Fruit fly (Drosophila melanogaster) whole organism, embryonic: ENCODE measurements around the gene STUB1.

Source experiments
- Aef1 ChIP-seq: fragments of 200-800 bp; sonication (Bioruptor generic); IDR thresholded peaks from 3 replicates; pipeline ENCODE4 v1.3.6; 2022; ENCODE audit warnings: missing biosample characterization, missing genetic modification characterization
- CG10147 ChIP-seq: fragments of 200-800 bp; sonication (Bioruptor generic); optimal IDR thresholded peaks from 2 replicates; lab custom pipeline; 2019; ENCODE audit warnings: missing biosample characterization, mild to moderate bottlenecking, missing genetic modification characterization, moderate library complexity
- CG10366 ChIP-seq: fragments of 200-800 bp; sonication (Bioruptor generic); IDR thresholded peaks from 2 replicates; pipeline ENCODE4 v1.3.6; 2022; ENCODE audit warnings: missing biosample characterization, missing genetic modification characterization
- CG11085 ChIP-seq: fragments of 200-800 bp; sonication (Bioruptor generic); IDR thresholded peaks from 2 replicates; pipeline ENCODE4 v1.3.6; 2022; ENCODE audit warnings: missing biosample characterization, missing genetic modification characterization
- CG12071 ChIP-seq: fragments of 200-800 bp; sonication (Bioruptor generic); optimal IDR thresholded peaks from 3 replicates; lab custom pipeline; 2018; ENCODE audit warnings: missing biosample characterization, mild to moderate bottlenecking, missing genetic modification characterization
- CG13894 ChIP-seq: fragments of 200-800 bp; sonication (Bioruptor generic); optimal IDR thresholded peaks from 3 replicates; lab custom pipeline; 2018; ENCODE audit warnings: missing biosample characterization, mild to moderate bottlenecking, missing genetic modification characterization, moderate library complexity
- CG15696 ChIP-seq: fragments of 200-800 bp; sonication (Bioruptor generic); optimal IDR thresholded peaks from 2 replicates; lab custom pipeline; 2019; ENCODE audit warnings: missing biosample characterization, mild to moderate bottlenecking, missing genetic modification characterization, moderate library complexity
- CG1602 ChIP-seq: fragments of 200-800 bp; sonication (Bioruptor generic); optimal IDR thresholded peaks from 3 replicates; lab custom pipeline; 2016; ENCODE audit warnings: missing biosample characterization, missing genetic modification characterization
- CG17186 ChIP-seq: fragments of 200-800 bp; sonication (Bioruptor generic); optimal IDR thresholded peaks from 3 replicates; lab custom pipeline; 2017; ENCODE audit warnings: missing biosample characterization, missing genetic modification reagents, missing genetic modification characterization
- CG4424 ChIP-seq: fragments of 200-800 bp; sonication (Bioruptor generic); optimal IDR thresholded peaks from 3 replicates; lab custom pipeline; 2016; ENCODE audit warnings: missing biosample characterization, missing genetic modification characterization
- CG6689 ChIP-seq: fragments of 200-800 bp; sonication (Bioruptor generic); IDR thresholded peaks from 2 replicates; pipeline ENCODE4 v1.3.6; 2022; ENCODE audit warnings: missing biosample characterization, missing genetic modification characterization
- CG7786 ChIP-seq: fragments of 200-800 bp; sonication (Bioruptor generic); optimal IDR thresholded peaks from 2 replicates; lab custom pipeline; 2016; ENCODE audit warnings: missing biosample characterization, missing genetic modification characterization
- CG9609 ChIP-seq: fragments of 200-800 bp; sonication (Bioruptor generic); optimal IDR thresholded peaks from 3 replicates; lab custom pipeline; 2016; ENCODE audit warnings: missing biosample characterization, missing genetic modification characterization
- D19B ChIP-seq: fragments of 200-800 bp; sonication (Bioruptor generic); optimal IDR thresholded peaks from 2 replicates; lab custom pipeline; 2017; ENCODE audit warnings: missing biosample characterization, mild to moderate bottlenecking, missing genetic modification characterization
- Dfd ChIP-seq, 2 experiments: fragments of >200 bp; optimal IDR thresholded peaks; 2 replicates each; lab custom pipeline; 2017; ENCODE audit warnings: missing biosample characterization in 2 of 2, missing genetic modification characterization in 2 of 2
- Dll ChIP-seq: fragments of 200-800 bp; sonication (Bioruptor generic); IDR thresholded peaks from 4 replicates; pipeline ENCODE4 v1.3.6; 2022; ENCODE audit warnings: missing biosample characterization, missing genetic modification characterization; ENCODE audit not compliant: partially characterized antibody
- ERR ChIP-seq: fragments of 200-800 bp; sonication (Bioruptor generic); optimal IDR thresholded peaks from 2 replicates; lab custom pipeline; 2016; ENCODE audit warnings: missing biosample characterization, missing genetic modification characterization
- Fer3 ChIP-seq: fragments of 200-800 bp; sonication (Bioruptor generic); optimal IDR thresholded peaks from 2 replicates; lab custom pipeline; 2018; ENCODE audit warnings: missing biosample characterization, mild to moderate bottlenecking, missing genetic modification characterization, moderate library complexity
- Gug ChIP-seq: fragments of 200-800 bp; sonication (Bioruptor generic); IDR thresholded peaks from 4 replicates; pipeline ENCODE4 v1.3.6; 2022; ENCODE audit warnings: missing biosample characterization, missing genetic modification characterization
- Rfx ChIP-seq: fragments of 200-800 bp; sonication (Bioruptor generic); IDR thresholded peaks from 2 replicates; pipeline ENCODE4 v1.3.6; 2022; ENCODE audit warnings: missing biosample characterization, missing genetic modification characterization
- Six4 ChIP-seq: fragments of 200-800 bp; sonication (Bioruptor generic); optimal IDR thresholded peaks from 2 replicates; lab custom pipeline; 2016; ENCODE audit warnings: missing biosample characterization, missing genetic modification characterization
- Sox102F ChIP-seq: fragments of 200-800 bp; sonication (Bioruptor generic); optimal IDR thresholded peaks from 2 replicates; lab custom pipeline; 2018; ENCODE audit warnings: missing biosample characterization, mild to moderate bottlenecking, missing genetic modification characterization, moderate library complexity
- Taf1 ChIP-seq: fragments of 200-800 bp; sonication (Bioruptor generic); IDR thresholded peaks from 2 replicates; pipeline ENCODE4 v1.3.6; 2022; ENCODE audit warnings: missing biosample characterization, missing genetic modification characterization
- ap ChIP-seq: fragments of 200-800 bp; sonication (Bioruptor generic); IDR thresholded peaks from 2 replicates; pipeline ENCODE4 v1.3.6; 2022; ENCODE audit warnings: missing biosample characterization, missing genetic modification characterization
- ara ChIP-seq: fragments of 200-800 bp; sonication (Bioruptor generic); IDR thresholded peaks from 2 replicates; pipeline ENCODE4 v1.3.6; 2022; ENCODE audit warnings: missing biosample characterization, missing genetic modification characterization
- ase ChIP-seq: fragments of 200-800 bp; sonication (Bioruptor generic); IDR thresholded peaks from 3 replicates; pipeline ENCODE4 v1.3.6; 2022; ENCODE audit warnings: missing biosample characterization, missing genetic modification characterization
- cad ChIP-seq: fragments of >200 bp; optimal IDR thresholded peaks from 2 replicates; lab custom pipeline; 2017; ENCODE audit warnings: missing biosample characterization, missing genetic modification characterization
- cas ChIP-seq: fragments of 200-800 bp; sonication (Bioruptor generic); IDR thresholded peaks from 2 replicates; pipeline ENCODE4 v1.3.6; 2022; ENCODE audit warnings: missing biosample characterization, missing genetic modification characterization
- dm ChIP-seq: fragments of 200-800 bp; sonication (Bioruptor generic); optimal IDR thresholded peaks from 3 replicates; lab custom pipeline; 2016; ENCODE audit warnings: missing biosample characterization, missing genetic modification characterization
- dmrt11E ChIP-seq: fragments of 200-800 bp; sonication (Bioruptor generic); optimal IDR thresholded peaks from 3 replicates; lab custom pipeline; 2018; ENCODE audit warnings: missing biosample characterization, mild to moderate bottlenecking, missing genetic modification characterization, moderate library complexity
- dpn ChIP-seq, 2 experiments: fragments of 200-800 bp; sonication (Bioruptor generic); optimal IDR thresholded peaks; 3 replicates each; lab custom pipeline; 2016; ENCODE audit warnings: missing biosample characterization in 2 of 2, missing genetic modification characterization in 2 of 2
- dysf ChIP-seq: fragments of 200-800 bp; sonication (Bioruptor generic); IDR thresholded peaks from 3 replicates; pipeline ENCODE4 v1.3.6; 2022; ENCODE audit warnings: missing biosample characterization, missing genetic modification characterization
- fd3F ChIP-seq: fragments of 200-800 bp; sonication (Bioruptor generic); optimal IDR thresholded peaks from 2 replicates; lab custom pipeline; 2018; ENCODE audit warnings: missing biosample characterization, mild to moderate bottlenecking, missing genetic modification characterization, moderate library complexity
- gcm ChIP-seq: fragments of 200-800 bp; sonication (Bioruptor generic); optimal IDR thresholded peaks from 2 replicates; lab custom pipeline; 2019; ENCODE audit warnings: missing biosample characterization, mild to moderate bottlenecking, missing genetic modification characterization, moderate library complexity
- grn ChIP-seq: fragments of 200-800 bp; sonication (Bioruptor generic); optimal IDR thresholded peaks from 3 replicates; lab custom pipeline; 2017; ENCODE audit warnings: missing biosample characterization, missing genetic modification characterization
- knrl ChIP-seq: fragments of 200-800 bp; sonication (Bioruptor generic); IDR thresholded peaks from 3 replicates; pipeline ENCODE4 v1.3.6; 2022; ENCODE audit warnings: missing biosample characterization, missing genetic modification characterization; ENCODE audit not compliant: partially characterized antibody
- luna ChIP-seq: fragments of 200-800 bp; sonication (Bioruptor generic); optimal IDR thresholded peaks from 2 replicates; lab custom pipeline; 2016; ENCODE audit warnings: missing biosample characterization, missing genetic modification characterization
- nmo ChIP-seq: fragments of 200-800 bp; sonication (Bioruptor generic); optimal IDR thresholded peaks from 2 replicates; lab custom pipeline; 2018; ENCODE audit warnings: missing biosample characterization, mild to moderate bottlenecking, missing genetic modification characterization, moderate library complexity
- onecut ChIP-seq: fragments of 200-800 bp; sonication (Bioruptor generic); IDR thresholded peaks from 2 replicates; pipeline ENCODE4 v1.3.6; 2022; ENCODE audit warnings: missing biosample characterization, missing genetic modification characterization
- org-1 ChIP-seq: fragments of 200-800 bp; sonication (Bioruptor generic); optimal IDR thresholded peaks from 2 replicates; lab custom pipeline; 2017; ENCODE audit warnings: missing biosample characterization, missing genetic modification characterization
- peb ChIP-seq: fragments of 200-800 bp; sonication (Bioruptor generic); IDR thresholded peaks from 2 replicates; pipeline ENCODE4 v1.3.6; 2022; ENCODE audit warnings: missing biosample characterization, missing genetic modification characterization
- pita ChIP-seq: fragments of 200-800 bp; sonication (Bioruptor generic); optimal IDR thresholded peaks from 2 replicates; lab custom pipeline; 2017; ENCODE audit warnings: missing biosample characterization, mild to moderate bottlenecking, missing genetic modification characterization
- rib ChIP-seq: fragments of 200-800 bp; sonication (Bioruptor generic); IDR thresholded peaks from 2 replicates; pipeline ENCODE4 v1.3.6; 2022; ENCODE audit warnings: missing biosample characterization, missing genetic modification characterization
- schlank ChIP-seq: fragments of 200-800 bp; sonication (Bioruptor generic); optimal IDR thresholded peaks from 2 replicates; lab custom pipeline; 2018; ENCODE audit warnings: missing biosample characterization, mild to moderate bottlenecking, missing genetic modification characterization
- so ChIP-seq: fragments of 200-800 bp; sonication (Bioruptor generic); IDR thresholded peaks from 3 replicates; pipeline ENCODE4 v1.3.6; 2022; ENCODE audit warnings: missing biosample characterization, missing genetic modification characterization
- tll ChIP-seq, 2 experiments: fragments of 200-800 bp in 1 of 2; fragments of >200 bp in 1 of 2; sonication (Bioruptor generic) in 1 of 2; optimal IDR thresholded peaks; 2 replicates each; lab custom pipeline; 2017 to 2019; ENCODE audit warnings: missing biosample characterization in 2 of 2, missing genetic modification characterization in 2 of 2, mild to moderate bottlenecking in 1 of 2, moderate library complexity in 1 of 2
- tup ChIP-seq: fragments of 200-800 bp; sonication (Bioruptor generic); optimal IDR thresholded peaks from 2 replicates; lab custom pipeline; 2016; ENCODE audit warnings: missing biosample characterization, mild to moderate bottlenecking, missing genetic modification characterization, moderate library complexity
- unc-4 ChIP-seq: fragments of 200-800 bp; sonication (Bioruptor generic); IDR thresholded peaks from 2 replicates; pipeline ENCODE4 v1.3.6; 2022; ENCODE audit warnings: missing biosample characterization, missing genetic modification characterization; ENCODE audit not compliant: partially characterized antibody

The STUB1 gene

dm6 chr2L:10387869-10388726 lies 49.2 kb upstream of the STUB1 start, which contains the start of gene da (continued):
- TF ChIP-seq knrl (GFP tag; lab: Robert Waterston, UW), result peak; percentile 50; the same call in 1 of the 3 replicates
- no peak for TF ChIP-seq CG11085 (GFP tag; lab: Robert Waterston, UW)
- TF ChIP-seq CG9609, result peak; percentile 56
- TF ChIP-seq Dfd (GFP tag; optimal IDR thresholded peaks at IDR 0.05; lab: Kevin White, UChicago), result peak in 1 of 2 experiments; percentile 43
- peak; percentile 34 for TF ChIP-seq grn (GFP tag; lab: Kevin White, UChicago)
- no peak for TF ChIP-seq cas (GFP tag; lab: Robert Waterston, UW)
- TF ChIP-seq dmrt11E (tag; lab: Kevin White, UChicago), result peak; percentile 65
- TF ChIP-seq CG1602 (GFP tag; lab: Kevin White, UChicago), result peak; percentile 36
- no peak for TF ChIP-seq ERR
- peak; percentile 52; the same call in 2 of the 3 replicates for TF ChIP-seq Aef1 (GFP tag; lab: Robert Waterston, UW)
- peak; percentile 65 for TF ChIP-seq Fer3
- TF ChIP-seq CG7786, result peak; percentile 55
- TF ChIP-seq tll (GFP tag; optimal IDR thresholded peaks at IDR 0.05; lab: Kevin White, UChicago), result peak in 1 of 2 experiments; percentile 12
- TF ChIP-seq CG10147, result no peak
- TF ChIP-seq Sox102F (GFP tag; lab: Kevin White, UChicago), result no peak
- TF ChIP-seq D19B (GFP tag; lab: Kevin White, UChicago), result peak; percentile 64
- TF ChIP-seq tup (GFP tag; lab: Kevin White, UChicago), result no peak
- TF ChIP-seq CG13894 (tag; lab: Kevin White, UChicago), result peak; percentile 53
- peak; percentile 49 for TF ChIP-seq onecut (GFP tag; lab: Robert Waterston, UW)
- peak; percentile 64 for TF ChIP-seq CG6689 (GFP tag; lab: Robert Waterston, UW)
- TF ChIP-seq CG17186 (GFP tag; lab: Kevin White, UChicago), result peak; percentile 79
- no peak for TF ChIP-seq CG12071 (GFP tag; lab: Kevin White, UChicago)
- no peak for TF ChIP-seq ara (GFP tag; lab: Robert Waterston, UW)
- peak; percentile 31; the same call in 1 of the 2 replicates for TF ChIP-seq peb
- peak; percentile 45 for TF ChIP-seq rib (GFP tag; lab: Robert Waterston, UW)
- TF ChIP-seq unc-4 (GFP tag; lab: Robert Waterston, UW), result peak; percentile 54; the same call in 1 of the 2 replicates
- peak; percentile 73 for TF ChIP-seq nmo
- TF ChIP-seq dysf (GFP tag; lab: Robert Waterston, UW), result peak; percentile 64; the same call in 2 of the 3 replicates
- no peak for TF ChIP-seq ap (GFP tag; lab: Robert Waterston, UW)
- peak; percentile 42; the same call in 1 of the 3 replicates for TF ChIP-seq ase
- no peak for TF ChIP-seq cad (GFP tag; lab: Kevin White, UChicago)
- TF ChIP-seq Six4, result peak; percentile 15
- peak; percentile 55 for TF ChIP-seq CG4424
- no peak for TF ChIP-seq gcm (GFP tag; lab: Kevin White, UChicago)
- no peak for TF ChIP-seq so (GFP tag; lab: Robert Waterston, UW)
- peak; percentile 46; the same call in 2 of the 4 replicates for TF ChIP-seq Dll (GFP tag; lab: Robert Waterston, UW)
- TF ChIP-seq dm, result peak; percentile 76
- TF ChIP-seq dpn (GFP tag; optimal IDR thresholded peaks at IDR 0.05; lab: Kevin White, UChicago), result peak; percentile 63 to 69
- no peak for TF ChIP-seq luna
- TF ChIP-seq CG10366 (GFP tag; lab: Robert Waterston, UW), result peak; percentile 63; the same call in 1 of the 2 replicates
- TF ChIP-seq schlank, result peak; percentile 9
- TF ChIP-seq org-1, result no peak
- no peak for TF ChIP-seq pita (GFP tag; lab: Kevin White, UChicago)
- peak; percentile 75 for TF ChIP-seq Rfx (GFP tag; lab: Robert Waterston, UW)
- TF ChIP-seq fd3F (GFP tag; lab: Kevin White, UChicago), result peak; percentile 35
- TF ChIP-seq Gug (GFP tag; lab: Robert Waterston, UW), result peak; percentile 62; the same call in 3 of the 4 replicates
- TF ChIP-seq CG15696, result peak; percentile 28
- TF ChIP-seq Taf1 (GFP tag; lab: Robert Waterston, UW), result no peak
